Fruit fly (Drosophila melanogaster) whole organism, pupa: ENCODE data around the gene CG2964.

ENCODE experiments used
- CG10348 ChIP-seq: fragments of 200-800 bp; sonication (Bioruptor generic); IDR thresholded peaks from 2 replicates; pipeline ENCODE4 v1.3.6; 2022; ENCODE audit warnings: missing biosample characterization, missing genetic modification characterization
- CG12605 ChIP-seq: fragments of 200-800 bp; sonication (Bioruptor generic); IDR thresholded peaks from 2 replicates; pipeline ENCODE4 v1.3.6; 2022; ENCODE audit warnings: missing biosample characterization, missing genetic modification characterization
- CG13204 ChIP-seq: fragments of 200-800 bp; sonication (Bioruptor generic); optimal IDR thresholded peaks from 2 replicates; lab custom pipeline; 2018; ENCODE audit warnings: missing biosample characterization, mild to moderate bottlenecking, missing genetic modification characterization, moderate library complexity
- CG14655 ChIP-seq: fragments of 200-800 bp; sonication (Bioruptor generic); optimal IDR thresholded peaks from 3 replicates; lab custom pipeline; 2017; ENCODE audit warnings: mild to moderate bottlenecking, missing biosample characterization, missing genetic modification reagents, missing genetic modification characterization
- CG15710 ChIP-seq: fragments of 200-800 bp; sonication (Bioruptor generic); optimal IDR thresholded peaks from 2 replicates; lab custom pipeline; 2018; ENCODE audit warnings: missing biosample characterization, mild to moderate bottlenecking, missing genetic modification characterization, moderate library complexity
- CG17806 ChIP-seq: fragments of 200-800 bp; sonication (Bioruptor generic); optimal IDR thresholded peaks from 2 replicates; lab custom pipeline; 2018; ENCODE audit warnings: missing biosample characterization, mild to moderate bottlenecking, missing genetic modification characterization, moderate library complexity
- CG32121 ChIP-seq: fragments of 200-800 bp; sonication (Bioruptor generic); IDR thresholded peaks from 2 replicates; pipeline ENCODE4 v1.3.6; 2022; ENCODE audit warnings: missing biosample characterization, missing genetic modification characterization
- CG34367 ChIP-seq: fragments of 200-800 bp; sonication (Bioruptor generic); optimal IDR thresholded peaks from 2 replicates; lab custom pipeline; 2018; ENCODE audit warnings: missing biosample characterization, mild to moderate bottlenecking, missing genetic modification characterization
- CG4496 ChIP-seq: fragments of 200-800 bp; sonication (Bioruptor generic); IDR thresholded peaks from 3 replicates; pipeline ENCODE4 v1.3.6; 2022; ENCODE audit warnings: missing biosample characterization, missing genetic modification characterization
- CG8159 ChIP-seq: fragments of 200-800 bp; sonication (Bioruptor generic); optimal IDR thresholded peaks from 3 replicates; lab custom pipeline; 2018; ENCODE audit warnings: missing biosample characterization, mild to moderate bottlenecking, missing genetic modification characterization, moderate library complexity
- CG8301 ChIP-seq: fragments of 200-800 bp; sonication (Bioruptor generic); optimal IDR thresholded peaks from 2 replicates; lab custom pipeline; 2018; ENCODE audit warnings: missing biosample characterization, mild to moderate bottlenecking, missing genetic modification characterization
- CG9948 ChIP-seq: fragments of 200-800 bp; sonication (Bioruptor generic); optimal IDR thresholded peaks from 2 replicates; lab custom pipeline; 2018; ENCODE audit warnings: missing biosample characterization, mild to moderate bottlenecking, missing genetic modification characterization, moderate library complexity
- EcR ChIP-seq: fragments of 200-800 bp; sonication (Bioruptor generic); optimal IDR thresholded peaks from 3 replicates; lab custom pipeline; 2019; ENCODE audit warnings: missing biosample characterization, missing genetic modification characterization, mild to moderate bottlenecking, moderate library complexity, missing genetic modification reagents
- Ets98B ChIP-seq: fragments of 200-800 bp; sonication (Bioruptor generic); IDR thresholded peaks from 2 replicates; pipeline ENCODE4 v1.3.6; 2022; ENCODE audit warnings: missing biosample characterization, missing genetic modification characterization
- Pif1A ChIP-seq: fragments of 200-800 bp; sonication (Bioruptor generic); optimal IDR thresholded peaks from 3 replicates; lab custom pipeline; 2016; ENCODE audit warnings: missing biosample characterization, missing genetic modification characterization
- Pif1B ChIP-seq: fragments of 200-800 bp; sonication (Bioruptor generic); optimal IDR thresholded peaks from 3 replicates; lab custom pipeline; 2016; ENCODE audit warnings: missing biosample characterization, missing genetic modification characterization
- Snoo ChIP-seq: fragments of 200-800 bp; sonication (Bioruptor generic); optimal IDR thresholded peaks from 3 replicates; lab custom pipeline; 2017; ENCODE audit warnings: missing biosample characterization, mild to moderate bottlenecking, missing genetic modification characterization, inconsistent platforms
- fd96Ca ChIP-seq: fragments of 200-800 bp; sonication (Bioruptor generic); IDR thresholded peaks from 3 replicates; pipeline ENCODE4 v1.3.6; 2022; ENCODE audit warnings: missing biosample characterization, missing genetic modification characterization
- gl ChIP-seq: fragments of 200-800 bp; sonication (Bioruptor generic); optimal IDR thresholded peaks from 2 replicates; lab custom pipeline; 2018; ENCODE audit warnings: missing biosample characterization, mild to moderate bottlenecking, missing genetic modification characterization
- rn ChIP-seq: fragments of 200-800 bp; sonication (Bioruptor generic); IDR thresholded peaks from 2 replicates; pipeline ENCODE4 v1.3.6; 2022; ENCODE audit warnings: missing biosample characterization, missing genetic modification characterization

Gene CG2964

DNA sequence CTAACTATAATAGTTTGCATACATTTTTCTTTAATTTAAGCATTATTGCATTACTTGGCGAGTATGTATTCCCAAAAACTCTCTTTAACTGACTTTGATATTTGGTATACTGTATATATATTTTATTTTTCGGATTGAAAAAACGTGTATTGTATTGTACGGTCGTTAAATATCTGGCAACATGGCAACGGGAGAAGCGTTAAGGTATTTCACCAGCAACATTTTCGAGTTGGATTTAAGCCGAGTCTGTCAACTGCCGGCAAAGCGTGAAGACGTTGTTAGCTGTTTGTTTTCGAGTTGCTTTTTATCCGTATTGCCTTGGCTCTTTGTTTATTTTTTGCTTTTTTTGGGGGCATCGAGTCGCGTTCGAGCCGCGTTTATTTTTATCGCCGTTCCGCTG is 27.6 kb downstream of the CG2964 start, which contains the start of gene CG2975:
CG2975 (plus strand) TSS at position 275 of the 400 bp plus-strand sequence.
- TF ChIP-seq fd96Ca (GFP tag; lab: Robert Waterston, UW) (no peak), CG15710 (tag; lab: Kevin White, UChicago) (no peak), rn (GFP tag; lab: Robert Waterston, UW) (no peak), CG8301 (no peak), Pif1A (no peak), gl (tag; lab: Kevin White, UChicago) (no peak), CG13204 (GFP tag; lab: Kevin White, UChicago) (no peak), CG32121 (no peak), CG9948 (no peak), CG10348 (GFP tag; lab: Robert Waterston, UW) (no peak), Snoo (tag; lab: Kevin White, UChicago) (no peak)

DNA sequence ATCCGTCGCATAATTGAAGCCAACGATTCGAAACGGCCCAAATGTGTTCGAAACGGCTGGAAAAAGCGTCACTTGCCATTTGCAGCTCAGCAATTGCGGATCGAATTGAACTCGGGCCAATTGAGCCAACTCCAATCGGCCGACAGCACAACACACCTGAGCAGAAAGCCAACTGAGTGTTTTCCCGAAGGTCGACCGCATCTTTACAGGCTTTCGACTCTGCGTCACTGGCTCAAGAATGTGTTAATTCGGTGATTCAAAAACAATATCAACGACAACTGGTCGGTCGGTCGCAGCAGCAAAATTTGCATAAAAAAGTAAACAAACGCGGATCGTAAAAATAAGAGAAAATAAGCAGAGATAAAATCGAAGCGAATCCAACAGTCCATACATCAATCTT is 28.1 kb downstream of the CG2964 start:
- no peak for TF ChIP-seq CG17806 (tag; lab: Kevin White, UChicago)
- TF ChIP-seq EcR (GFP tag; lab: Kevin White, UChicago) = peak; percentile 19

DNA sequence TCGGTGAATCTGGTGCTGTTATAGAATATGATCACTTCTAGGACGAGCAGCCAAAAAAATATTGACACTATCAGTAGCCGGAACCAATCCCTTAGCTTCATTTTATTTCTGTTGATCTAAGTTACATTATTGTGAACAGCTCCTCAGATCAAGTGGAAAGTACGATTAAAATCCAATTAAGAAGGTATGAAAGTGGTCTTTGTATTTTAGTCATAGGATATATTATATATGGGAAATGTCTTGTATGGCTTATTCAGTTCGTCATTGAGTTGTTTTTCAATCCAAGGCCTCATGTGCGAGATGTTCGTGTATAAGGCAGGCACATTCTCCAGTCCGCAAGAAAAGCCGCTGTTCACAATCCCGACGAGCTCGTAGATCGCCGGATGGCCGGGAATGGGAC is 32.2 kb downstream of the CG2964 start, which contains the start of gene CG18558:
CG18558 (minus strand) TSS at position 101 of the 400 bp plus-strand sequence.
- no peak for TF ChIP-seq CG15710 (tag; lab: Kevin White, UChicago)
- TF ChIP-seq Pif1A = no peak
- no peak for TF ChIP-seq CG10348 (GFP tag; lab: Robert Waterston, UW)
- TF ChIP-seq CG8159 (tag; lab: Kevin White, UChicago) = no peak
- TF ChIP-seq CG12605 (GFP tag; lab: Robert Waterston, UW) = no peak
- no peak for TF ChIP-seq EcR (GFP tag; lab: Kevin White, UChicago)
- TF ChIP-seq gl (tag; lab: Kevin White, UChicago) = no peak
- TF ChIP-seq CG34367 = no peak
- no peak for TF ChIP-seq CG4496 (GFP tag; lab: Robert Waterston, UW)
- TF ChIP-seq Ets98B (GFP tag; lab: Robert Waterston, UW) = no peak
- TF ChIP-seq fd96Ca (GFP tag; lab: Robert Waterston, UW) = no peak
- no peak for TF ChIP-seq CG13204 (GFP tag; lab: Kevin White, UChicago)
- no peak for TF ChIP-seq Pif1B (GFP tag; lab: Kevin White, UChicago)
- no peak for TF ChIP-seq CG14655 (GFP tag; lab: Kevin White, UChicago)
- TF ChIP-seq CG8301 = no peak

DNA sequence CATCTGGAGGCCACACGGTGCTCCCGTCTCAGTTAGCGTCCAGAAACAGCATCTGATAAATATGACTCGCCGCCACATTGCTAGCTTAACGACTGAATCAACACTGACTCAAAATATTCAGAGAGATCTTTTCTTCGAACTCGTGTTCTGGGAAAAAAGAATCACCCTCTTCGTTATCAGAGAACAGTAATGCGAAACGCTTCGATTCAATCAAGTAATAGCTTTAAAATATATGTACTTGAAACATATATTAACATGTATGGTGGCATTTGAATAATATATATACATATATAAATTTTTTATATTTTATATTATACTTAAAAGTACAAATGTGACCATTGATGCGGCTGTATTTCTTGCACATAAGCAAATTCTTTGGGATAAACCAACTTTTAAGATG is 33.4 kb downstream of the CG2964 start, which contains the start of gene CG18557:
CG18557 (minus strand) TSS at position 101 of the 400 bp plus-strand sequence.
- TF ChIP-seq fd96Ca (GFP tag; lab: Robert Waterston, UW) (no peak), CG12605 (GFP tag; lab: Robert Waterston, UW) (no peak), Pif1A (no peak), EcR (GFP tag; lab: Kevin White, UChicago) (no peak), CG4496 (GFP tag; lab: Robert Waterston, UW) (no peak), CG15710 (tag; lab: Kevin White, UChicago) (no peak), gl (tag; lab: Kevin White, UChicago) (no peak), rn (GFP tag; lab: Robert Waterston, UW) (no peak), CG8301 (no peak), CG17806 (tag; lab: Kevin White, UChicago) (no peak), Snoo (tag; lab: Kevin White, UChicago) (no peak), CG9948 (no peak), Pif1B (GFP tag; lab: Kevin White, UChicago) (no peak), CG8159 (tag; lab: Kevin White, UChicago) (no peak), CG32121 (no peak), CG13204 (GFP tag; lab: Kevin White, UChicago) (no peak)
- TF ChIP-seq, all 21 proteins: peak for 0

DNA sequence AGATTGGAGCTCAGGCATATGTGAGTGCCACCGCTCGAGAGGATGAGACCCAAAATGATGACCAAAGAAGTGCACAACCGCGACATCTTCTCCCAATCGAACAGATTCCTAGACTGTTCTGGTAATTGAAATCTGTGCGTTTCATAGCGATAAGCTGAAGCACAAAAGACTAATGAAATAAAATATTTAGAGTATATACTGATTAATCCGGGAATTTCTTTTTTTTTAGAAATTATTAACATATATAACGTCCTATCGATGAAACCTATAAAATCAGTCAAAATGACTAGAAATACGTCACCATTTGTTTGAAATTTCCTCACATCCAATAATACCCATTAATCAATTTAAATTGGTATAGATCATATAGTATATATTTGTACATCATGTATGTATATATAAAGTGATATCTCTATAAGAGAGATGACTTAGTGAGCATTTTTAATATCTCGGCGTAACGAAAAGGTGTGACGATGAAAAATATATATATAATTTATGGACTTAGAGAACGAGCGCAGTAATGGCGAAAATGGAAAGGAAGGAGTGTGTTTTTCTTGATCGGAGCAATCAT is 35.0 kb downstream of the CG2964 start, which contains the start of the genes CG3117 and CG2983:
CG3117 (minus strand) TSS at position 101 of the 571 bp plus-strand sequence.
CG2983 (plus strand) TSS at position 521 of the 571 bp plus-strand sequence.
- no peak for TF ChIP-seq CG17806 (tag; lab: Kevin White, UChicago)
- TF ChIP-seq CG8159 (tag; lab: Kevin White, UChicago) = no peak
- no peak for TF ChIP-seq CG8301
- TF ChIP-seq gl (tag; lab: Kevin White, UChicago) = no peak
- TF ChIP-seq CG14655 (GFP tag; lab: Kevin White, UChicago) = no peak
- TF ChIP-seq CG10348 (GFP tag; lab: Robert Waterston, UW) = no peak
- no peak for TF ChIP-seq CG4496 (GFP tag; lab: Robert Waterston, UW)

DNA sequence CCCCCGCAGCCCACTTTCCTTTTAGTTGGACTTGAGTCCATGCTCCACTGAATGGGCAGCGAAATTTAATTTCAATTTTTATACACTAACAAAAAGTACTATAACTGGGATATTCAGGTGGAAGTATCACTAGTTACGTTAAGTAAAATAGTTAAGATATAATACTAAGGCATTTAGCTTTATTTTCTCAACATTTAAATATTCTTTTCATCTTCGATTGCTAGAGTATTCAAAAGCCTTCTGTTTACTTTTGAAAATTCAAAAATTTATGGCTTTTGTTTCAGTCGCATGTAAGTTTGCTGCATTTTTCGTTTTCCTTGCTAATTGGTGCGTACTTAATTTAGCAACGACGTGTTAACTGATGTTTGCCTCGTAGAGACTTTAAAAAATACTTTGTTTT is 39.4 kb downstream of the CG2964 start:
- TF ChIP-seq Ets98B (GFP tag; lab: Robert Waterston, UW) = peak; percentile 36; the same call in 1 of the 2 replicates
- peak; percentile 47; the same call in 1 of the 2 replicates for TF ChIP-seq CG32121
- no peak for TF ChIP-seq CG8159 (tag; lab: Kevin White, UChicago)
- 0 out of 2 replicates have a peak, but pooled peaks have one; percentile 26 for TF ChIP-seq CG12605 (GFP tag; lab: Robert Waterston, UW)
